Worm (Caenorhabditis elegans) whole organism, late embryonic: ENCODE data around the gene zyg-9.

ENCODE experiments used
- C38D4.7 ChIP-seq: fragments of 200-800 bp; sonication (Bioruptor generic); optimal IDR thresholded peaks from 2 replicates; lab custom pipeline; 2018; ENCODE audit warnings: mild to moderate bottlenecking, missing genetic modification characterization, moderate library complexity, missing compliant biosample characterization
- che-1 ChIP-seq: sonication (generic microtip); optimal IDR thresholded peaks from 2 replicates; lab custom pipeline; 2016; ENCODE audit warnings: mild to moderate bottlenecking, missing genetic modification characterization, missing compliant biosample characterization
- fax-1 ChIP-seq: sonication (generic microtip); optimal IDR thresholded peaks from 2 replicates; lab custom pipeline; 2016; ENCODE audit warnings: missing genotype, missing genetic modification characterization, missing compliant biosample characterization
- fkh-10 ChIP-seq: fragments of 150-350 bp; optimal IDR thresholded peaks from 2 replicates; lab custom pipeline; 2014; ENCODE audit warnings: missing biosample characterization, missing genetic modification reagents, missing genetic modification characterization
- hlh-8 ChIP-seq: sonication (generic microtip); optimal IDR thresholded peaks from 2 replicates; lab custom pipeline; 2016; ENCODE audit warnings: missing genotype, missing genetic modification characterization, missing compliant biosample characterization
- nhr-11 ChIP-seq: fragments of 150-350 bp; optimal IDR thresholded peaks from 2 replicates; lab custom pipeline; 2014; ENCODE audit warnings: missing biosample characterization, missing genetic modification characterization
- pag-3 ChIP-seq: sonication (generic microtip); optimal IDR thresholded peaks from 2 replicates; lab custom pipeline; 2016; ENCODE audit warnings: missing compliant biosample characterization, missing genetic modification characterization, borderline replicate concordance
- pha-4 ChIP-seq: fragments of 150-350 bp; optimal IDR thresholded peaks from 2 replicates; lab custom pipeline; 2018; ENCODE audit warnings: missing biosample characterization, missing genetic modification reagents, missing genetic modification characterization

DNA sequence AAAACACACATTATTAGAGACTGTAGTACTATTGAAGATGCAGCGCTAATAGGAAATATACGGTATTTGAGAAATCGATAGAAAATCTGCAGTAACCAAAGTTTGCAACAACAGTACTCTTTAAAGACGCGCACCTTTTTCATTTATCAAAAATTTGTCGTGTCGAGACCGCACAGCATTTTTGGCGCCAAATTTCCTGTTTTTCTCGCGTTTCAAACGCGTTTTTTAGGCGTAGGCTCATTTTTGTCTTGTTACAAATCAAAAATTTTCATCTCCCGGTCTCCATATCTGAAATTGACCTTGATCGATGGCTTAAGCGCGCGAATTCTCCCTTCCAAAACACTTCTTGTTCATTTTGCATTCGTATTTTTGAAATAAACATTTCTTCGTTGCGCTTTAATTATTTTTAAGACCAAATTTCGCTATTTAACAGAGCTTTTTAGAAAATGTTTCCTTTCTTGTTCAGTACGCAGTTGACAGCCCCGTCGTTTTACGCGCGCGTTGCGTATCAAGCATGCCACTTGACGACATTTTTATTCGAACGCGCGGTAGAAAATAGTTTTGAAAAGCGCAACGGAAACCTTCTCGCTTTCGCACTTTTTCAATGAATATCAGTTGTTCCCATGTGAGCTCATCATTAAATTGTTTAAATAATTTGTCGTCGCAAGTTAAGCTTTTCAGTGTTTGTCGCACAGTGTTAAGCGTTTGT lies 783 bp upstream of the zyg-9 start:
- TF ChIP-seq pha-4 (no peak), fkh-10 (GFP tag; lab: Kevin White, UChicago) (no peak), nhr-11 (no peak), che-1 (tag; lab: Kevin White, UChicago) (no peak), pag-3 (tag; lab: Kevin White, UChicago) (no peak), fax-1 (tag; lab: Kevin White, UChicago) (no peak), C38D4.7 (no peak), hlh-8 (tag; lab: Kevin White, UChicago) (no peak)
